Worm (Caenorhabditis elegans): ENCODE data around the gene twk-40.

DNA sequence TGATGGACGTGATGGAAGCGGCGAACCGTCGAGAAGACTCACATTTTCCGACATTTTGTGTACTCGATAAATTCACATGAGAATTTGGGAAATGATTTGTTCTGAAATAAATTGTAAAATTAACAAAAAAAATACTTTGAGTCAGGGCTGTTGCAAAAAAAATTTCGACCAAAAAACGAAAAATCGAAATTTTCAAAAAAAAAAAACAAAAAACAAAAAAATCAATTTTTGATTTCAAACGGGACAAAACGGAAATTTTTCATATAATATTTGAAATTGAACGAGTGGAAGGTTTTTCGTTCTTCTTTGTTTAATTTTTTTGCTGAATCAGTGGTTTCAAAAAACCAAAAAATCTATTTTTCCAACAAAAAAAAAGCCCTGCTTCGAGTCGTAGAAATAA is 37.1 kb downstream of the twk-40 start, which contains the start of gene cua-1:
- no peak for TF ChIP-seq unc-55 (GFP tag; optimal IDR thresholded peaks at IDR 0.05)
- no peak for TF ChIP-seq alr-1 (tag; optimal IDR thresholded peaks at IDR 0.05)
- TF ChIP-seq elt-3 (tag; optimal IDR thresholded peaks at IDR 0.05): no peak
- no peak for TF ChIP-seq aly-2 (tag; optimal IDR thresholded peaks at IDR 0.05)
